Fruit fly (Drosophila melanogaster) whole organism, embryonic: Measurements from ENCODE around the gene Bap111.

Source experiments
- ATbp ChIP-seq: fragments of 200-800 bp; sonication (Bioruptor generic); optimal IDR thresholded peaks from 2 replicates; lab custom pipeline; 2017; ENCODE audit warnings: missing biosample characterization, mild to moderate bottlenecking, missing genetic modification characterization, missing genetic modification reagents
- Awh ChIP-seq: fragments of 200-800 bp; sonication (Bioruptor generic); IDR thresholded peaks from 2 replicates; pipeline ENCODE4, ENCODE4 v1.3.6; 2022; ENCODE audit warnings: missing biosample characterization, missing genetic modification characterization
- CG12071 ChIP-seq: fragments of 200-800 bp; sonication (Bioruptor generic); optimal IDR thresholded peaks from 3 replicates; lab custom pipeline; 2018; ENCODE audit warnings: missing biosample characterization, mild to moderate bottlenecking, missing genetic modification characterization
- CG12155 ChIP-seq: fragments of 200-800 bp; sonication (Bioruptor generic); optimal IDR thresholded peaks from 3 replicates; lab custom pipeline; 2016; ENCODE audit warnings: missing biosample characterization, missing genetic modification characterization
- CG12659 ChIP-seq: fragments of 200-800 bp; sonication (Bioruptor generic); optimal IDR thresholded peaks from 3 replicates; lab custom pipeline; 2017; ENCODE audit warnings: mild to moderate bottlenecking, missing biosample characterization, missing genetic modification reagents, missing genetic modification characterization
- CG13775 ChIP-seq: fragments of 200-800 bp; sonication (Bioruptor generic); optimal IDR thresholded peaks from 3 replicates; lab custom pipeline; 2017; ENCODE audit warnings: missing biosample characterization, mild to moderate bottlenecking, missing genetic modification characterization
- CG13894 ChIP-seq: fragments of 200-800 bp; sonication (Bioruptor generic); optimal IDR thresholded peaks from 3 replicates; lab custom pipeline; 2018; ENCODE audit warnings: missing biosample characterization, mild to moderate bottlenecking, missing genetic modification characterization, moderate library complexity
- CG14667 ChIP-seq: fragments of 200-800 bp; sonication (Bioruptor generic); IDR thresholded peaks from 2 replicates; pipeline ENCODE4 v1.3.6; 2022; ENCODE audit warnings: missing biosample characterization, missing genetic modification characterization
- CG15514 ChIP-seq: fragments of 200-800 bp; sonication (Bioruptor generic); optimal IDR thresholded peaks from 3 replicates; lab custom pipeline; 2017; ENCODE audit warnings: missing biosample characterization, missing genetic modification characterization, mild to moderate bottlenecking, moderate library complexity, missing genetic modification reagents
- CG17328 ChIP-seq: fragments of 200-800 bp; sonication (Bioruptor generic); IDR thresholded peaks from 2 replicates; pipeline ENCODE4 v1.3.6; 2022; ENCODE audit warnings: missing biosample characterization, missing genetic modification characterization
- CG1832 ChIP-seq: fragments of 200-800 bp; sonication (Bioruptor generic); optimal IDR thresholded peaks from 2 replicates; lab custom pipeline; 2017; ENCODE audit warnings: missing biosample characterization, mild to moderate bottlenecking, missing genetic modification characterization, inconsistent platforms
- CG18764 ChIP-seq: fragments of 200-800 bp; sonication (Bioruptor generic); optimal IDR thresholded peaks from 3 replicates; lab custom pipeline; 2016; ENCODE audit warnings: missing biosample characterization, missing genetic modification characterization
- CG2712 ChIP-seq: fragments of 200-800 bp; optimal IDR thresholded peaks from 3 replicates; lab custom pipeline; 2019; ENCODE audit warnings: missing biosample characterization, mild to moderate bottlenecking, missing genetic modification characterization, moderate library complexity
- CG31224 ChIP-seq: fragments of 200-800 bp; sonication (Bioruptor generic); IDR thresholded peaks from 2 replicates; pipeline ENCODE4 v1.3.6; 2022; ENCODE audit warnings: missing biosample characterization, missing genetic modification characterization
- CG32532 ChIP-seq: fragments of 200-800 bp; sonication (Bioruptor generic); IDR thresholded peaks from 2 replicates; pipeline ENCODE4 v1.3.6; 2022; ENCODE audit warnings: missing biosample characterization, missing genetic modification characterization
- CG3726 ChIP-seq: fragments of 200-800 bp; sonication (Bioruptor generic); IDR thresholded peaks from 3 replicates; pipeline ENCODE4, ENCODE4 v1.3.6; 2022; ENCODE audit warnings: missing biosample characterization, missing genetic modification characterization
- CG4730 ChIP-seq: fragments of 200-800 bp; sonication (Bioruptor generic); IDR thresholded peaks from 2 replicates; pipeline ENCODE4 v1.3.6; 2022; ENCODE audit warnings: missing biosample characterization, missing genetic modification characterization
- CG5245 ChIP-seq: fragments of 200-800 bp; sonication (Bioruptor generic); optimal IDR thresholded peaks from 3 replicates; lab custom pipeline; 2016; ENCODE audit warnings: missing biosample characterization, missing genetic modification characterization
- CG7556 ChIP-seq: fragments of 200-800 bp; sonication (Bioruptor generic); optimal IDR thresholded peaks from 2 replicates; lab custom pipeline; 2017; ENCODE audit warnings: missing biosample characterization, mild to moderate bottlenecking, missing genetic modification characterization
- CG8290 ChIP-seq, 3 experiments: fragments of 200-800 bp; sonication (Bioruptor generic); optimal IDR thresholded peaks; 2 replicates each; lab custom pipeline; 2016 to 2019; ENCODE audit warnings: missing biosample characterization in 3 of 3, missing genetic modification characterization in 3 of 3, mild to moderate bottlenecking in 2 of 3, moderate library complexity in 1 of 3
- CG8765 ChIP-seq: fragments of 200-800 bp; sonication (Bioruptor generic); IDR thresholded peaks from 2 replicates; pipeline ENCODE4 v1.3.6; 2022; ENCODE audit warnings: missing biosample characterization, missing genetic modification characterization
- Eip74EF ChIP-seq, 2 experiments: fragments of 200-800 bp in 1 of 2; fragments of >200 bp in 1 of 2; sonication (Bioruptor generic) in 1 of 2; optimal IDR thresholded peaks; 2 replicates each; lab custom pipeline; 2017 to 2019; ENCODE audit warnings: missing biosample characterization in 2 of 2, missing genetic modification characterization in 2 of 2, mild to moderate bottlenecking in 1 of 2, moderate library complexity in 1 of 2
- GATAe ChIP-seq: fragments of 200-800 bp; sonication (Bioruptor generic); conservative IDR thresholded peaks from 2 replicates; pipeline ENCODE4 v1.3.6; 2022; ENCODE audit warnings: missing biosample characterization, missing genetic modification characterization
- Lim3 ChIP-seq: fragments of 200-800 bp; sonication (Bioruptor generic); IDR thresholded peaks from 2 replicates; pipeline ENCODE4 v1.3.6; 2022; ENCODE audit warnings: missing biosample characterization, missing genetic modification characterization
- Lpt ChIP-seq: fragments of >200 bp; optimal IDR thresholded peaks from 2 replicates; lab custom pipeline; 2018; ENCODE audit warnings: missing biosample characterization, missing genetic modification characterization
- NK7.1 ChIP-seq: fragments of 200-800 bp; sonication (Bioruptor generic); optimal IDR thresholded peaks from 3 replicates; lab custom pipeline; 2016; ENCODE audit warnings: missing biosample characterization, missing genetic modification characterization
- Nf-YA ChIP-seq: fragments of 200-800 bp; sonication (Bioruptor generic); IDR thresholded peaks from 2 replicates; pipeline ENCODE4 v1.3.6; 2022; ENCODE audit warnings: missing biosample characterization, missing genetic modification characterization
- Optix ChIP-seq: fragments of 200-800 bp; sonication (Bioruptor generic); IDR thresholded peaks from 3 replicates; pipeline ENCODE4 v1.3.6; 2022; ENCODE audit warnings: missing biosample characterization, missing genetic modification characterization
- Rx ChIP-seq: fragments of 200-800 bp; sonication (Bioruptor generic); IDR thresholded peaks from 2 replicates; pipeline ENCODE4 v1.3.6; 2022; ENCODE audit warnings: missing biosample characterization, missing genetic modification characterization
- Six4 ChIP-seq: fragments of 200-800 bp; sonication (Bioruptor generic); optimal IDR thresholded peaks from 2 replicates; lab custom pipeline; 2016; ENCODE audit warnings: missing biosample characterization, missing genetic modification characterization
- bsh ChIP-seq, 2 experiments: fragments of 200-800 bp; sonication (Bioruptor generic); optimal IDR thresholded peaks; 2 replicates each; lab custom pipeline; 2017 to 2018; ENCODE audit warnings: mild to moderate bottlenecking in 2 of 2, missing biosample characterization in 2 of 2, missing genetic modification characterization in 2 of 2, moderate library complexity in 1 of 2
- cas ChIP-seq: fragments of 200-800 bp; sonication (Bioruptor generic); IDR thresholded peaks from 2 replicates; pipeline ENCODE4 v1.3.6; 2022; ENCODE audit warnings: missing biosample characterization, missing genetic modification characterization
- chinmo ChIP-seq: fragments of 200-800 bp; sonication (Bioruptor generic); IDR thresholded peaks from 4 replicates; pipeline ENCODE4 v1.3.6; 2022; ENCODE audit warnings: missing biosample characterization, missing genetic modification characterization; ENCODE audit not compliant: partially characterized antibody
- da ChIP-seq: fragments of 200-800 bp; sonication (Bioruptor generic); optimal IDR thresholded peaks from 2 replicates; lab custom pipeline; 2016; ENCODE audit warnings: missing biosample characterization, missing genetic modification characterization
- danr ChIP-seq: fragments of 200-800 bp; sonication (Bioruptor generic); IDR thresholded peaks from 2 replicates; pipeline ENCODE4 v1.3.6; 2022; ENCODE audit warnings: missing biosample characterization, missing genetic modification characterization
- ems ChIP-seq: fragments of 200-800 bp; sonication (Bioruptor generic); optimal IDR thresholded peaks from 3 replicates; lab custom pipeline; 2016; ENCODE audit warnings: missing biosample characterization, missing genetic modification characterization
- eyg ChIP-seq: fragments of 200-800 bp; sonication (Bioruptor generic); optimal IDR thresholded peaks from 3 replicates; lab custom pipeline; 2016; ENCODE audit warnings: missing biosample characterization, missing genetic modification characterization
- fd64A ChIP-seq: fragments of 200-800 bp; sonication (Bioruptor generic); optimal IDR thresholded peaks from 3 replicates; lab custom pipeline; 2018; ENCODE audit warnings: missing biosample characterization, mild to moderate bottlenecking, missing genetic modification characterization
- hbn ChIP-seq: fragments of 200-800 bp; sonication (Bioruptor generic); IDR thresholded peaks from 2 replicates; pipeline ENCODE4 v1.3.6; 2022; ENCODE audit warnings: missing biosample characterization, missing genetic modification characterization; ENCODE audit not compliant: partially characterized antibody
- hkb ChIP-seq, 2 experiments: fragments of 200-800 bp in 1 of 2; fragments of >200 bp in 1 of 2; sonication (Bioruptor generic) in 1 of 2; IDR thresholded peaks in 1 of 2; optimal IDR thresholded peaks in 1 of 2; 2 replicates each; pipeline versions ENCODE4 v1.3.6 to Lab custom; 2017 to 2022; ENCODE audit warnings: missing biosample characterization in 1 of 2, missing genetic modification characterization in 1 of 2
- kay ChIP-seq: fragments of 200-800 bp; sonication (Bioruptor generic); optimal IDR thresholded peaks from 2 replicates; lab custom pipeline; 2016; ENCODE audit warnings: missing biosample characterization, missing genetic modification characterization
- lab ChIP-seq: fragments of 200-800 bp; sonication (Bioruptor generic); optimal IDR thresholded peaks from 3 replicates; lab custom pipeline; 2017; ENCODE audit warnings: missing biosample characterization, missing genetic modification characterization, mild to moderate bottlenecking, moderate library complexity, missing genetic modification reagents
- mld ChIP-seq: fragments of 200-800 bp; sonication (Bioruptor generic); IDR thresholded peaks from 3 replicates; pipeline ENCODE4 v1.3.6; 2022; ENCODE audit warnings: missing biosample characterization, missing genetic modification characterization; ENCODE audit not compliant: partially characterized antibody
- nau ChIP-seq: fragments of 200-800 bp; sonication (Bioruptor generic); optimal IDR thresholded peaks from 3 replicates; lab custom pipeline; 2017; ENCODE audit warnings: missing biosample characterization, mild to moderate bottlenecking, missing genetic modification characterization, missing genetic modification reagents
- nerfin-1 ChIP-seq: fragments of 200-800 bp; sonication (Bioruptor generic); optimal IDR thresholded peaks from 3 replicates; lab custom pipeline; 2019; ENCODE audit warnings: missing biosample characterization, mild to moderate bottlenecking, missing genetic modification characterization, moderate library complexity
- oc ChIP-seq: fragments of 200-800 bp; sonication (Bioruptor generic); optimal IDR thresholded peaks from 2 replicates; lab custom pipeline; 2018; ENCODE audit warnings: missing biosample characterization, mild to moderate bottlenecking, missing genetic modification characterization, moderate library complexity
- onecut ChIP-seq: fragments of 200-800 bp; sonication (Bioruptor generic); IDR thresholded peaks from 2 replicates; pipeline ENCODE4 v1.3.6; 2022; ENCODE audit warnings: missing biosample characterization, missing genetic modification characterization
- pzg ChIP-seq: fragments of 200-800 bp; sonication (Bioruptor generic); optimal IDR thresholded peaks from 3 replicates; lab custom pipeline; 2018; ENCODE audit warnings: missing biosample characterization, mild to moderate bottlenecking, missing genetic modification characterization, moderate library complexity
- twi ChIP-seq: fragments of 200-800 bp; optimal IDR thresholded peaks from 2 replicates; lab custom pipeline; 2019; ENCODE audit warnings: missing biosample characterization, mild to moderate bottlenecking, missing genetic modification characterization, moderate library complexity
- z ChIP-seq: fragments of 200-800 bp; sonication (Bioruptor generic); IDR thresholded peaks from 3 replicates; pipeline ENCODE4 v1.3.6; 2022; ENCODE audit warnings: missing biosample characterization, missing genetic modification characterization

Gene Bap111

dm6 chrX:9139138-9139537 lies 10.0 kb upstream of the Bap111 start (continued):
- TF ChIP-seq CG14667 (GFP tag; lab: Robert Waterston, UW) = no peak
- TF ChIP-seq cas (GFP tag; lab: Robert Waterston, UW) = no peak
- TF ChIP-seq Awh (GFP tag; lab: Robert Waterston, UW) = 0 out of 2 replicates have a peak, but pooled peaks have one; percentile 41
- no peak for TF ChIP-seq da (GFP tag; lab: Kevin White, UChicago)
- TF ChIP-seq CG5245 = no peak
- no peak for TF ChIP-seq Nf-YA (GFP tag; lab: Robert Waterston, UW)
- no peak for TF ChIP-seq Rx (GFP tag; lab: Robert Waterston, UW)
- no peak for TF ChIP-seq CG2712
- no peak for TF ChIP-seq NK7.1 (GFP tag; lab: Kevin White, UChicago)
- TF ChIP-seq lab = peak; percentile 30
- TF ChIP-seq CG4730 (GFP tag; lab: Robert Waterston, UW) = no peak
- TF ChIP-seq hkb (optimal IDR thresholded peaks at IDR 0.05; lab: Kevin White, UChicago) = no peak
- no peak for TF ChIP-seq hkb (GFP tag; IDR thresholded peaks at IDR 0.05; lab: Robert Waterston, UW)
- TF ChIP-seq CG7556 (GFP tag; lab: Kevin White, UChicago) = no peak
- no peak for TF ChIP-seq CG8290 (GFP tag; optimal IDR thresholded peaks at IDR 0.05; lab: Kevin White, UChicago)
- TF ChIP-seq CG8290 (tag; optimal IDR thresholded peaks at IDR 0.05; lab: Kevin White, UChicago) = peak in 1 of 2 experiments; percentile 57
- TF ChIP-seq nau = peak; percentile 43
- no peak for TF ChIP-seq eyg (GFP tag; lab: Kevin White, UChicago)
- TF ChIP-seq CG3726 (GFP tag; lab: Robert Waterston, UW) = no peak
- peak in 1 of 2 experiments; percentile 59 for TF ChIP-seq bsh (GFP tag; optimal IDR thresholded peaks at IDR 0.05; lab: Kevin White, UChicago)
- TF ChIP-seq Six4 (GFP tag; lab: Kevin White, UChicago) = no peak
- no peak for TF ChIP-seq CG13775 (GFP tag; lab: Kevin White, UChicago)
- TF ChIP-seq kay (GFP tag; lab: Kevin White, UChicago) = no peak
- TF ChIP-seq fd64A = no peak
- TF ChIP-seq z (GFP tag; lab: Robert Waterston, UW) = no peak
- TF ChIP-seq CG1832 (GFP tag; lab: Kevin White, UChicago) = no peak
- peak; percentile 38 for TF ChIP-seq CG32532
- TF ChIP-seq Lim3 = no peak
- TF ChIP-seq ems = no peak
- TF ChIP-seq mld (GFP tag; lab: Robert Waterston, UW) = no peak
- TF ChIP-seq onecut (GFP tag; lab: Robert Waterston, UW) = no peak
- TF ChIP-seq CG17328 (GFP tag; lab: Robert Waterston, UW) = no peak
- 0 out of 3 replicates have a peak, but pooled peaks have one; percentile 23 for TF ChIP-seq Optix (GFP tag; lab: Robert Waterston, UW)
- TF ChIP-seq oc = peak; percentile 46
- TF ChIP-seq hbn (GFP tag; lab: Robert Waterston, UW) = no peak
- TF ChIP-seq CG15514 (GFP tag; lab: Kevin White, UChicago) = peak; percentile 17
- no peak for TF ChIP-seq CG31224 (GFP tag; lab: Robert Waterston, UW)
- peak; percentile 3 for TF ChIP-seq ATbp (GFP tag; lab: Kevin White, UChicago)
- TF ChIP-seq chinmo (GFP tag; lab: Robert Waterston, UW) = 0 out of 4 replicates have a peak, but pooled peaks have one; percentile 8
- TF ChIP-seq CG12071 (GFP tag; lab: Kevin White, UChicago) = peak; percentile 12
- no peak for TF ChIP-seq CG12659 (GFP tag; lab: Kevin White, UChicago)
- no peak for TF ChIP-seq Lpt (GFP tag; lab: Kevin White, UChicago)
- no peak for TF ChIP-seq CG12155 (GFP tag; lab: Kevin White, UChicago)
- no peak for TF ChIP-seq CG8765 (GFP tag; lab: Robert Waterston, UW)
- no peak for TF ChIP-seq danr
- no peak for TF ChIP-seq GATAe (GFP tag; lab: Robert Waterston, UW)
- no peak for TF ChIP-seq pzg
- TF ChIP-seq twi (tag; lab: Kevin White, UChicago) = no peak
- no peak for TF ChIP-seq nerfin-1 (tag; lab: Kevin White, UChicago)
- TF ChIP-seq CG13894 (tag; lab: Kevin White, UChicago) = no peak
- TF ChIP-seq Eip74EF (GFP tag; optimal IDR thresholded peaks at IDR 0.05; lab: Kevin White, UChicago) = peak in 1 of 2 experiments; percentile 60
- no peak for TF ChIP-seq CG18764 (GFP tag; lab: Kevin White, UChicago)
